Fruit fly (Drosophila melanogaster) Kc167 (cell line): ENCODE data around the gene CG42692.

Experiments used
- Myc ChIP-seq: fragments of >200 bp; optimal IDR thresholded peaks from 2 replicates; lab custom pipeline; 2017; ENCODE audit warnings: missing external identifiers
- Sin3A ChIP-seq: fragments of >200 bp; optimal IDR thresholded peaks from 2 replicates; lab custom pipeline; 2018; ENCODE audit warnings: missing external identifiers
- h ChIP-seq: fragments of >200 bp; optimal IDR thresholded peaks from 3 replicates; lab custom pipeline; 2018; ENCODE audit warnings: missing external identifiers
- insv ChIP-seq: fragments of >200 bp; optimal IDR thresholded peaks from 3 replicates; lab custom pipeline; 2018; ENCODE audit warnings: missing external identifiers
- psq ChIP-seq: fragments of >200 bp; optimal IDR thresholded peaks from 2 replicates; lab custom pipeline; 2017; ENCODE audit warnings: missing external identifiers
- ttk ChIP-seq: sonication (Bioruptor generic); optimal IDR thresholded peaks from 2 replicates; lab custom pipeline; 2017; ENCODE audit warnings: missing external identifiers

Gene CG42692

DNA sequence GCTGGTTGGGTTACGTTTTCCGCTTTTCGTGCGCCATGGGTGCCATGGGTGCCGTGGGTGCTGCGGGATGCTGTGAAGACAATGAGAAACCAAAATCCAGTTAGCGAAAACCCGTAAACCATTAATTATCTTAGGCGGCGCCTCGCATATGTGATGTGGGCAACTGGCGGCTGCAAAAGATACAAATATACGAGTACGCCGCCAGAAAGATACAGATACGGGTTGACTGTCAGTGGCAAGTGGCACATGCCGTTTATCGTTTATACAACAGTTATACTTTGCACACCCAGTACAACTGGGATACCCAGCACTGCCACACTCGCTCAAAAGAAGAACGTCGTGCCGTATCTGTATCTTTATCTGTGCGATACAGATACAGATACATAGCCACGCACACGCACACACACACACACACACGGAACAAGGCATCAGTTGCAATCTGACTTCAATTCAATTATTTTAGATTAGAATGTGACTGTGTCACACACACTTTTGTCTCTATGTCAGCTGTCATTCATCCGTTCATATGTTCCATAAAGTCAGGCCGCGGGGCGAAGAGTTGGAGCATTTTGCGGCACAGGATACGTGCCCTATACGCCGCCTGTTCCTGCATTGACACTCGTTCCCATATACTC lies 37.8 kb downstream of the CG42692 start:
- TF ChIP-seq insv (lab: Kevin White, UChicago) (no peak), psq (no peak), Sin3A (no peak)

DNA sequence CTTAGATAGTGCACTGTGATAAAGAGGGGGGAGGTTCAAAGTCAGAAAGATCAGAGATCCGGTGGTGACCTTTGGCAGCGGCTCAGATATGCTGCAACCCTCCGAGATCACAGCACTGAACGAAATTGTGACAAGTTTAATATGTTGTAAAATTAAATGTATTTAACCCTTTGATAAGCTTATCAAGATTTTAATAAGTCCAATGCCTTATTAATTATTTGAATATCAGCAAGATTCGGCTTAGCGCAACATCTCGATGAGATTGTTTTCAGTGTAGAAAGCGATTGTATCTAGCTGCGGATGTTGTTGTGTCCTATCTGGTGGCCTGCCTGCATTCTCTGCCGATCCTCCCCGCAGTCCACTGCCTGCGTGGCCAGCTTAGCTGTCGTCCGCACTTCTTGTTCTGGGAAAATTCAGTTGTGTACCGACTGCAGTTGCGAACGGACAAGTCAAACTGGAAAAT lies 39.3 kb downstream of the CG42692 start, which contains the start of gene NimC4:
Gene NimC4 (plus strand): TSS at position 413 of the 463 bp plus-strand sequence.
- no peak for TF ChIP-seq ttk (lab: Kevin White, UChicago)
- TF ChIP-seq h (lab: Kevin White, UChicago) = no peak
- no peak for TF ChIP-seq Sin3A
- TF ChIP-seq insv (lab: Kevin White, UChicago) = no peak
- TF ChIP-seq Myc (lab: Kevin White, UChicago) = no peak
- no peak for TF ChIP-seq psq

DNA sequence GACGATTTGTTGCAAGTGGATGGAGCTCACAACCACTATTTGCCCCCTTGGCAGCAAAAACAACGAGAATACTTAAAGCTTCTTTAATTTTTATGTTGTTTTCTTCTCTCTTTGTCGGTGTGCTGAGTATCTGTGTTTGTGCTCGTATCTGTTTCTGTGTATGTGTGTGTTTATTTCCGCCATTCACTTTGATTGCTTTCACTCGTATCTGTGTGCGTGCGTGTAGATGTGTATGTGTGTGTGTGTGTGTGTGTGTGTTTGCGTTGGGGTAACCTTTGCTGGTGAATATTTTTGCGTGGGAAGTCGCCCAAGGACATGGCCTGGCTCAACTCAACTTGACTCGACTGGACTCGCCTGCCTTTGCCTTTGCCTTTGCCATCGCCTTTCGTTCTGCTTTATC lies 42.1 kb downstream of the CG42692 start:
- TF ChIP-seq insv (lab: Kevin White, UChicago) = no peak
- TF ChIP-seq psq = no peak
- TF ChIP-seq Myc (lab: Kevin White, UChicago) = no peak
- TF ChIP-seq ttk (lab: Kevin White, UChicago) = no peak
- TF ChIP-seq h (lab: Kevin White, UChicago) = no peak
- no peak for TF ChIP-seq Sin3A

DNA sequence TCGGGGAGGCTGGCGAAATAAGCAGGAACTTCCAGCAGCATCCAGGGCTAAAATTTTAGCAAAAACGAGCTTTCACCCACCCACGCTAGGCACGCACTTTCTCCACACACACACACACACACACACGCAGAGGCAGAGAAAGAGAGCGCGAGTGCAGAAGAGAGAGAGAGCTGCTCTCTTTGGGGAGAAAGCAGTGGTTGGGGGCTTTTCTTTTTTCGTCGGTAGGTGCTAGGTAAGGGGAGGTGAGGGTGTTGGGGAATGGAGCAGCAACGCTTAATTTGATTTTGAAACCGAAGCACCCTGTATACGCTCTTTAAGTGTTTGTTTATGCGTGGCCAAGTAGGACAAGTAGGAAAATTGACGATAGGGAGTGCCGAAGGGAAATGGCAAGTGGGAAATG lies 46.4 kb downstream of the CG42692 start:
- TF ChIP-seq ttk (lab: Kevin White, UChicago) (no peak), psq (no peak), insv (lab: Kevin White, UChicago) (no peak), Sin3A (no peak), h (lab: Kevin White, UChicago) (no peak), Myc (lab: Kevin White, UChicago) (no peak)

DNA sequence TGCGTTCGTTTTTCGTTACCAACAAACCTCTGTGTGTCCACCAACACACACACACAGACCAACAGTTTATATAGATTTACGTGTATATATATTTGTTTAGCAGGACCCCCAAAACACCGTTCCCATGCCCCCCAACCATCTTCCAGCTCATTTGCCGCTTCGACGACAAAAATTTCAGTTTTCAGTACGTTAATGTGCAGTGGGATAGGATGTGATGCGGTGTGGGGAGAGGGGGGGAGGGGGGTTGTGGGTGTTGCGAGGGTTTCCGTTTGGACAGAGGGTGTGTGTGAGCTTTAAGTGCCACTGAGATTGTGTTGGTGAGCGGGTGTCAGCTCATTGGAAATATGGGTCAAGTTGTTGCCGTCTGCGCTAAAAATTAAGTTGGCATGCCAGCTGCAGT lies 47.0 kb downstream of the CG42692 start:
- TF ChIP-seq Myc (lab: Kevin White, UChicago) (no peak), psq (no peak)
